Worm (Caenorhabditis elegans) whole organism, mixed stage, embryonic: Measurements from ENCODE around the gene K08H2.4.

Source experiments
- bed-3 ChIP-seq: fragments of 200-800 bp; sonication (Bioruptor generic); optimal IDR thresholded peaks from 3 replicates; lab custom pipeline; 2018; ENCODE audit warnings: mild to moderate bottlenecking, missing genetic modification characterization, moderate library complexity, missing compliant biosample characterization
- blmp-1 ChIP-seq: fragments of 150-350 bp; optimal IDR thresholded peaks from 2 replicates; lab custom pipeline; 2014; ENCODE audit warnings: missing biosample characterization, missing genetic modification characterization
- ceh-39 ChIP-seq: fragments of 150-350 bp; optimal IDR thresholded peaks from 2 replicates; lab custom pipeline; 2014; ENCODE audit warnings: missing biosample characterization, missing genetic modification characterization
- ceh-43 ChIP-seq: fragments of 200-800 bp; sonication (Bioruptor generic); optimal IDR thresholded peaks from 2 replicates; lab custom pipeline; 2018; ENCODE audit warnings: mild to moderate bottlenecking, missing genetic modification characterization, moderate library complexity, missing compliant biosample characterization
- ceh-83 ChIP-seq: fragments of 200-800 bp; sonication (Bioruptor generic); optimal IDR thresholded peaks from 2 replicates; lab custom pipeline; 2018; ENCODE audit warnings: mild to moderate bottlenecking, missing genetic modification characterization, missing compliant biosample characterization
- ces-1 ChIP-seq: fragments of 150-350 bp; optimal IDR thresholded peaks from 2 replicates; lab custom pipeline; 2014; ENCODE audit warnings: missing biosample characterization, missing genetic modification reagents, missing genetic modification characterization
- cnd-1 ChIP-seq: fragments of 200-800 bp; sonication (Bioruptor generic); optimal IDR thresholded peaks from 2 replicates; lab custom pipeline; 2018; ENCODE audit warnings: mild to moderate bottlenecking, missing genetic modification characterization, missing compliant biosample characterization
- drap-1 ChIP-seq: fragments of 200-800 bp; sonication (Bioruptor generic); optimal IDR thresholded peaks from 3 replicates; lab custom pipeline; 2018; ENCODE audit warnings: mild to moderate bottlenecking, missing genetic modification characterization, missing compliant biosample characterization
- elt-3 ChIP-seq: fragments of 150-350 bp; optimal IDR thresholded peaks from 2 replicates; lab custom pipeline; 2014; ENCODE audit warnings: missing biosample characterization, missing genetic modification characterization
- flh-1 ChIP-seq: fragments of 200-800 bp; sonication (Bioruptor generic); optimal IDR thresholded peaks from 2 replicates; lab custom pipeline; 2018; ENCODE audit warnings: mild to moderate bottlenecking, missing genetic modification characterization, moderate library complexity, missing compliant biosample characterization
- ham-2 ChIP-seq: fragments of 200-800 bp; sonication (Bioruptor generic); optimal IDR thresholded peaks from 2 replicates; lab custom pipeline; 2018; ENCODE audit warnings: mild to moderate bottlenecking, missing genetic modification characterization, missing compliant biosample characterization
- hlh-1 ChIP-seq: fragments of 150-350 bp; optimal IDR thresholded peaks from 2 replicates; lab custom pipeline; 2014; ENCODE audit warnings: missing biosample characterization, missing genetic modification reagents, missing genetic modification characterization
- lin-13 ChIP-seq: fragments of 150-350 bp; optimal IDR thresholded peaks from 2 replicates; lab custom pipeline; 2014; ENCODE audit warnings: missing biosample characterization, missing genetic modification characterization
- lin-32 ChIP-seq: fragments of 200-800 bp; sonication (Bioruptor generic); optimal IDR thresholded peaks from 2 replicates; lab custom pipeline; 2018; ENCODE audit warnings: mild to moderate bottlenecking, missing genetic modification characterization, missing compliant biosample characterization
- mab-5 ChIP-seq: fragments of 150-350 bp; optimal IDR thresholded peaks from 2 replicates; lab custom pipeline; 2014; ENCODE audit warnings: missing biosample characterization, missing genetic modification characterization
- mls-2 ChIP-seq: sonication (generic microtip); optimal IDR thresholded peaks from 2 replicates; lab custom pipeline; 2016; ENCODE audit warnings: mild to moderate bottlenecking, missing genetic modification characterization, moderate library complexity, missing compliant biosample characterization
- nhr-12 ChIP-seq: fragments of 150-350 bp; optimal IDR thresholded peaks from 2 replicates; lab custom pipeline; 2014; ENCODE audit warnings: missing biosample characterization, missing genetic modification characterization
- nhr-2 ChIP-seq: fragments of 150-350 bp; optimal IDR thresholded peaks from 2 replicates; lab custom pipeline; 2014; ENCODE audit warnings: missing biosample characterization, missing genetic modification characterization
- nhr-28 ChIP-seq: fragments of 150-350 bp; optimal IDR thresholded peaks from 2 replicates; lab custom pipeline; 2014; ENCODE audit warnings: missing biosample characterization, missing genetic modification characterization
- nhr-76 ChIP-seq: sonication (generic microtip); optimal IDR thresholded peaks from 2 replicates; lab custom pipeline; 2017; ENCODE audit warnings: missing biosample characterization, missing genetic modification characterization
- pha-4 ChIP-seq: fragments of 150-350 bp; optimal IDR thresholded peaks from 2 replicates; lab custom pipeline; 2018; ENCODE audit warnings: missing biosample characterization, missing genetic modification reagents, missing genetic modification characterization
- sem-2 ChIP-seq: fragments of 200-800 bp; sonication (Bioruptor generic); optimal IDR thresholded peaks from 2 replicates; lab custom pipeline; 2018; ENCODE audit warnings: mild to moderate bottlenecking, missing genetic modification characterization, missing compliant biosample characterization
- sptf-1 ChIP-seq: sonication (generic microtip); optimal IDR thresholded peaks from 2 replicates; lab custom pipeline; 2017; ENCODE audit warnings: mild to moderate bottlenecking, missing genetic modification characterization, moderate library complexity, missing compliant biosample characterization
- tbx-8 ChIP-seq: fragments of 200-800 bp; sonication (Bioruptor generic); optimal IDR thresholded peaks from 2 replicates; lab custom pipeline; 2018; ENCODE audit warnings: mild to moderate bottlenecking, missing genetic modification characterization, moderate library complexity, missing compliant biosample characterization
- unc-62 ChIP-seq: fragments of 150-350 bp; optimal IDR thresholded peaks from 2 replicates; lab custom pipeline; 2014; ENCODE audit warnings: missing biosample characterization, missing genetic modification reagents, missing genetic modification characterization
- zip-8 ChIP-seq: fragments of 150-350 bp; optimal IDR thresholded peaks from 2 replicates; lab custom pipeline; 2014; ENCODE audit warnings: missing biosample characterization, missing genetic modification characterization
- ztf-11 ChIP-seq: fragments of 150-350 bp; optimal IDR thresholded peaks from 2 replicates; lab custom pipeline; 2014; ENCODE audit warnings: missing biosample characterization, missing genetic modification characterization

K08H2.4 gene

ce11 chrX:13238197-13238596 is at the start of gene K08H2.4:
Gene K08H2.4 (plus strand): TSS chrX:13238497.
- TF ChIP-seq hlh-1 (tag; lab: Kevin White, UChicago) (peak; percentile 33), sem-2 (no peak), nhr-12 (no peak), zip-8 (no peak), mls-2 (tag; lab: Kevin White, UChicago) (no peak), ceh-39 (tag; lab: Kevin White, UChicago) (peak; percentile 21), cnd-1 (tag; lab: Kevin White, UChicago) (no peak), ham-2 (GFP tag; lab: Kevin White, UChicago) (no peak), elt-3 (tag; lab: Kevin White, UChicago) (no peak), nhr-2 (no peak), ztf-11 (tag; lab: Kevin White, UChicago) (no peak), flh-1 (no peak), tbx-8 (GFP tag; lab: Kevin White, UChicago) (no peak), ceh-43 (no peak)

- TF ChIP-seq unc-62 (no peak), lin-32 (GFP tag; lab: Kevin White, UChicago) (no peak), ham-2 (GFP tag; lab: Kevin White, UChicago) (no peak), ceh-39 (tag; lab: Kevin White, UChicago) (no peak), ceh-83 (GFP tag; lab: Kevin White, UChicago) (no peak), drap-1 (no peak), flh-1 (no peak), mab-5 (tag; lab: Kevin White, UChicago) (no peak), nhr-12 (no peak), lin-13 (tag; lab: Kevin White, UChicago) (no peak), nhr-76 (tag; lab: Kevin White, UChicago) (no peak), pha-4 (tag; lab: Kevin White, UChicago) (no peak), bed-3 (GFP tag; lab: Kevin White, UChicago) (no peak), tbx-8 (GFP tag; lab: Kevin White, UChicago) (no peak), sptf-1 (tag; lab: Kevin White, UChicago) (no peak), ces-1 (GFP tag; lab: Kevin White, UChicago) (no peak), elt-3 (tag; lab: Kevin White, UChicago) (no peak), blmp-1 (tag; lab: Kevin White, UChicago) (no peak), nhr-2 (no peak), sem-2 (no peak)
These were observed 48.4 kb upstream of the K08H2.4 start, which contains the start of gene cwp-5 for ce11 chrX:13189861-13190260. Gene cwp-5 (minus strand): TSS chrX:13189961.

ce11 chrX:13190912-13191311 is 47.4 kb upstream of the K08H2.4 start, which contains the start of gene gpa-6:
Gene gpa-6 (plus strand): TSS chrX:13191212.
- TF ChIP-seq ham-2 (GFP tag; lab: Kevin White, UChicago) (no peak), unc-62 (no peak)

ce11 chrX:13198134-13198533 is 40.2 kb upstream of the K08H2.4 start:
- TF ChIP-seq nhr-28 = no peak
- TF ChIP-seq mls-2 (tag; lab: Kevin White, UChicago) = no peak
- peak; percentile 79 for TF ChIP-seq ces-1 (GFP tag; lab: Kevin White, UChicago)
- no peak for TF ChIP-seq mab-5 (tag; lab: Kevin White, UChicago)

ce11 chrX:13200312-13200711 is 38.0 kb upstream of the K08H2.4 start:
- no peak for TF ChIP-seq zip-8
- TF ChIP-seq mls-2 (tag; lab: Kevin White, UChicago) = no peak
- no peak for TF ChIP-seq tbx-8 (GFP tag; lab: Kevin White, UChicago)

- TF ChIP-seq ces-1 (GFP tag; lab: Kevin White, UChicago) (peak; percentile 58), mab-5 (tag; lab: Kevin White, UChicago) (no peak)
These were observed 36.9 kb upstream of the K08H2.4 start, which contains the start of gene unc-9 for ce11 chrX:13201401-13201800. Gene unc-9 (plus strand): TSS chrX:13201770.

- no peak for TF ChIP-seq nhr-76 (tag; lab: Kevin White, UChicago)
- TF ChIP-seq, all 35 proteins: peak for 0
These were observed 36.0 kb upstream of the K08H2.4 start for ce11 chrX:13202312-13202711.
